Worm (Caenorhabditis elegans) whole organism, L4 larva: ENCODE data around the gene orc-2.

Source experiments
- F37D6.2 ChIP-seq: sonication (generic microtip); optimal IDR thresholded peaks from 2 replicates; lab custom pipeline; 2016; ENCODE audit warnings: mild to moderate bottlenecking, missing genetic modification characterization, missing compliant biosample characterization
- F49E8.2 ChIP-seq: sonication (generic microtip); optimal IDR thresholded peaks from 2 replicates; lab custom pipeline; 2016; ENCODE audit warnings: missing compliant biosample characterization, mild to moderate bottlenecking, missing genetic modification characterization, borderline replicate concordance
- T20F7.1 ChIP-seq: fragments of 200-800 bp; sonication (Bioruptor generic); optimal IDR thresholded peaks from 2 replicates; lab custom pipeline; 2018; ENCODE audit warnings: mild to moderate bottlenecking, missing genetic modification characterization, missing compliant biosample characterization
- T26A8.4 ChIP-seq: fragments of 200-800 bp; sonication (Bioruptor generic); IDR thresholded peaks from 2 replicates; pipeline ENCODE4 v1.3.6; 2022; ENCODE audit warnings: missing genetic modification characterization, missing compliant biosample characterization
- Y5F2A.4 ChIP-seq: fragments of 200-800 bp; sonication (Bioruptor generic); optimal IDR thresholded peaks from 2 replicates; lab custom pipeline; 2018; ENCODE audit warnings: mild to moderate bottlenecking, missing genetic modification characterization, missing compliant biosample characterization
- Y75B8A.6 ChIP-seq: fragments of 200-800 bp; sonication (Bioruptor generic); IDR thresholded peaks from 2 replicates; pipeline ENCODE4 v1.3.6; 2022; ENCODE audit warnings: missing genetic modification reagents, missing genetic modification characterization, missing compliant biosample characterization
- ZK337.2 ChIP-seq: fragments of 200-800 bp; sonication (Bioruptor generic); IDR thresholded peaks from 2 replicates; pipeline ENCODE4 v1.3.6; 2022; ENCODE audit warnings: missing genetic modification reagents, missing genetic modification characterization, missing compliant biosample characterization
- ZK546.5 ChIP-seq, 2 experiments: sonication (generic microtip); optimal IDR thresholded peaks; 2 replicates each; lab custom pipeline; 2017; ENCODE audit warnings: missing biosample characterization in 2 of 2, missing genetic modification characterization in 2 of 2
- aha-1 ChIP-seq: fragments of 150-350 bp; peaks from one replicate; lab custom pipeline; 2014; ENCODE audit warnings: missing biosample characterization, missing genetic modification characterization
- ama-1 ChIP-seq: fragments of 150-350 bp; optimal IDR thresholded peaks from 2 replicates; lab custom pipeline; 2014; ENCODE audit warnings: inconsistent platforms, mixed read lengths
- ceh-20 ChIP-seq: fragments of 200-800 bp; sonication (Bioruptor generic); IDR thresholded peaks from 2 replicates; pipeline ENCODE4 v1.3.6; 2022; ENCODE audit warnings: missing genetic modification reagents, missing genetic modification characterization, missing compliant biosample characterization
- ceh-32 ChIP-seq: sonication (generic microtip); optimal IDR thresholded peaks from 2 replicates; lab custom pipeline; 2016; ENCODE audit warnings: mild to moderate bottlenecking, missing genetic modification characterization, missing compliant biosample characterization; ENCODE audit not compliant: poor library complexity
- ceh-82 ChIP-seq: sonication (generic microtip); optimal IDR thresholded peaks from 2 replicates; lab custom pipeline; 2017; ENCODE audit warnings: missing biosample characterization, missing genetic modification characterization
- ces-1 ChIP-seq: fragments of 150-350 bp; sonication (generic microtip); optimal IDR thresholded peaks from 4 replicates; lab custom pipeline; 2014; ENCODE audit warnings: missing biosample characterization, missing genetic modification reagents, missing genetic modification characterization
- daf-19 ChIP-seq: fragments of 200-800 bp; sonication (Bioruptor generic); conservative IDR thresholded peaks from 2 replicates; pipeline ENCODE4 v1.3.6; 2022; ENCODE audit warnings: missing genetic modification characterization, missing compliant biosample characterization
- dmd-6 ChIP-seq: fragments of 200-800 bp; sonication (Bioruptor generic); IDR thresholded peaks from 2 replicates; pipeline ENCODE4 v1.3.6; 2022; ENCODE audit warnings: missing genetic modification reagents, missing genetic modification characterization, missing compliant biosample characterization
- dmd-9 ChIP-seq: fragments of 200-800 bp; sonication (Bioruptor generic); IDR thresholded peaks from 2 replicates; pipeline ENCODE4 v1.3.6; 2022; ENCODE audit warnings: missing genetic modification reagents, missing genetic modification characterization, missing compliant biosample characterization
- dve-1 ChIP-seq: sonication (generic microtip); optimal IDR thresholded peaks from 2 replicates; lab custom pipeline; 2017; ENCODE audit warnings: antibody characterized with exemption, mild to moderate bottlenecking, missing genetic modification characterization, missing compliant biosample characterization; ENCODE audit not compliant: insufficient read depth
- fkh-10 ChIP-seq: fragments of 150-350 bp; optimal IDR thresholded peaks from 2 replicates; lab custom pipeline; 2014; ENCODE audit warnings: missing biosample characterization, missing genetic modification reagents, missing genetic modification characterization
- gei-8 ChIP-seq: fragments of 200-800 bp; sonication (Bioruptor generic); optimal IDR thresholded peaks from 2 replicates; lab custom pipeline; 2018; ENCODE audit warnings: mild to moderate bottlenecking, missing genetic modification characterization, missing compliant biosample characterization
- hif-1 ChIP-seq, 2 experiments: sonication (generic microtip); optimal IDR thresholded peaks; 2 replicates each; lab custom pipeline; 2016 to 2017; ENCODE audit warnings: missing compliant biosample characterization in 2 of 2, missing genetic modification characterization in 2 of 2, missing genetic modification reagents in 2 of 2, missing genotype in 2 of 2, mild to moderate bottlenecking in 1 of 2
- hlh-11 ChIP-seq: fragments of 200-800 bp; sonication (Bioruptor generic); optimal IDR thresholded peaks from 2 replicates; lab custom pipeline; 2018; ENCODE audit warnings: mild to moderate bottlenecking, missing genetic modification characterization, missing compliant biosample characterization
- hlh-30 ChIP-seq: sonication (generic microtip); optimal IDR thresholded peaks from 2 replicates; lab custom pipeline; 2017; ENCODE audit warnings: antibody characterized with exemption, mild to moderate bottlenecking, missing genetic modification characterization, missing compliant biosample characterization; ENCODE audit not compliant: insufficient read depth
- hmg-1.1 ChIP-seq: fragments of 200-800 bp; sonication (Bioruptor generic); IDR thresholded peaks from 2 replicates; pipeline ENCODE4 v1.3.6; 2022; ENCODE audit warnings: missing genetic modification reagents, missing genetic modification characterization, missing compliant biosample characterization
- lim-7 ChIP-seq: fragments of 200-800 bp; sonication (Bioruptor generic); IDR thresholded peaks from 2 replicates; pipeline ENCODE4 v1.3.6; 2022; ENCODE audit warnings: missing genetic modification characterization, missing compliant biosample characterization
- lin-38 ChIP-seq: fragments of 200-800 bp; sonication (Bioruptor generic); IDR thresholded peaks from 2 replicates; pipeline ENCODE4 v1.3.6; 2022; ENCODE audit warnings: missing genetic modification reagents, missing genetic modification characterization, missing compliant biosample characterization
- lin-39 ChIP-seq: fragments of 150-350 bp; optimal IDR thresholded peaks from 2 replicates; lab custom pipeline; 2014; ENCODE audit warnings: missing biosample characterization, missing genetic modification reagents, missing genetic modification characterization
- mdt-29 ChIP-seq: fragments of 200-800 bp; sonication (Bioruptor generic); IDR thresholded peaks from 2 replicates; pipeline ENCODE4 v1.3.6; 2022; ENCODE audit warnings: missing genetic modification reagents, missing genetic modification characterization, missing compliant biosample characterization
- nhr-102 ChIP-seq: sonication (generic microtip); optimal IDR thresholded peaks from 2 replicates; lab custom pipeline; 2016; ENCODE audit warnings: mild to moderate bottlenecking, missing genetic modification characterization, moderate library complexity, missing compliant biosample characterization
- nhr-11 ChIP-seq: fragments of 150-350 bp; optimal IDR thresholded peaks from 2 replicates; lab custom pipeline; 2014; ENCODE audit warnings: missing biosample characterization, missing genetic modification characterization
- nhr-111 ChIP-seq: fragments of 200-800 bp; sonication (Bioruptor generic); optimal IDR thresholded peaks from 2 replicates; lab custom pipeline; 2018; ENCODE audit warnings: mild to moderate bottlenecking, missing genetic modification characterization, missing compliant biosample characterization
- nhr-237 ChIP-seq: sonication (generic microtip); optimal IDR thresholded peaks from 2 replicates; lab custom pipeline; 2017; ENCODE audit warnings: missing biosample characterization, missing genetic modification characterization
- nhr-25 ChIP-seq: sonication (generic microtip); optimal IDR thresholded peaks from 2 replicates; lab custom pipeline; 2017; ENCODE audit warnings: missing genetic modification characterization, mild to moderate bottlenecking, missing compliant biosample characterization, antibody characterized with exemption, moderate library complexity, borderline replicate concordance; ENCODE audit not compliant: insufficient read depth
- nhr-28 ChIP-seq: fragments of 150-350 bp; optimal IDR thresholded peaks from 2 replicates; lab custom pipeline; 2014; ENCODE audit warnings: missing biosample characterization, missing genetic modification characterization
- nhr-76 ChIP-seq: fragments of 150-350 bp; optimal IDR thresholded peaks from 2 replicates; lab custom pipeline; 2014; ENCODE audit warnings: missing biosample characterization, missing genetic modification characterization
- nhr-77 ChIP-seq: fragments of 150-350 bp; optimal IDR thresholded peaks from 2 replicates; lab custom pipeline; 2014; ENCODE audit warnings: missing biosample characterization, missing genetic modification characterization
- pqm-1 ChIP-seq: sonication (generic microtip); optimal IDR thresholded peaks from 2 replicates; lab custom pipeline; 2017; ENCODE audit warnings: missing biosample characterization, missing genetic modification characterization
- sdz-12 ChIP-seq: fragments of 200-800 bp; sonication (Bioruptor generic); optimal IDR thresholded peaks from 2 replicates; lab custom pipeline; 2018; ENCODE audit warnings: mild to moderate bottlenecking, missing genetic modification characterization, missing compliant biosample characterization
- set-16 ChIP-seq: fragments of 200-800 bp; sonication (Bioruptor generic); IDR thresholded peaks from 2 replicates; pipeline ENCODE4 v1.3.6; 2022; ENCODE audit warnings: missing genetic modification reagents, missing genetic modification characterization, missing compliant biosample characterization
- snpc-4 ChIP-seq: fragments of 150-350 bp; optimal IDR thresholded peaks from 2 replicates; lab custom pipeline; 2014; ENCODE audit warnings: missing biosample characterization, missing genetic modification characterization
- spr-1 ChIP-seq: sonication (generic microtip); optimal IDR thresholded peaks from 2 replicates; lab custom pipeline; 2016; ENCODE audit warnings: mild to moderate bottlenecking, missing genetic modification characterization, missing compliant biosample characterization
- unc-39 ChIP-seq: sonication (generic microtip); optimal IDR thresholded peaks from 2 replicates; lab custom pipeline; 2017; ENCODE audit warnings: missing biosample characterization, missing genetic modification characterization
- zag-1 ChIP-seq: fragments of 150-350 bp; optimal IDR thresholded peaks from 2 replicates; lab custom pipeline; 2014; ENCODE audit warnings: missing biosample characterization, missing genetic modification characterization
- zfp-3 ChIP-seq: fragments of 200-800 bp; sonication (Bioruptor generic); conservative IDR thresholded peaks from 2 replicates; pipeline ENCODE4 v1.3.6; 2022; ENCODE audit warnings: missing genetic modification reagents, missing genetic modification characterization, missing compliant biosample characterization

The orc-2 gene

DNA sequence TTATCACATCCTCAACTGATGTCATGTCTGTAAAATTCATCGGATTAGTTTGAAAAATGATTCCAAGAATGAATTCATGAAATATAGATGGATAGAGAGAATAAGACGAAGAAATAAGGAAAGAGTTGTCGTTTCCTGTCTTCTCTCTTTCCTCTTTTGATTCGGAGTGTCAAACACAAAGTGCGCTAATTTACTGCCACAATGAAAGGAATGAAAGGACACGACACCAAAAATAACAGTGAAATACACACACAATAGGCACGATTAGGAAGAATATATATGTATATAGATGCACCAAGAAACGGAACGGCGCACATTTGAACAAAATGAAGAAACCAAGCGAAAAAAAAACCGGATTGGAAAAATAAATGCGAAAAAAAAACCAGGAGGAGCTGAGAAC, 44.6 kb upstream of the orc-2 start, which contains the start of gene VM106R.1:
VM106R.1 (minus strand) TSS at position 101 of the 400 bp plus-strand sequence.
- no peak for TF ChIP-seq hif-1 (tag; optimal IDR thresholded peaks at IDR 0.05; lab: Kevin White, UChicago)
- no peak for TF ChIP-seq ZK546.5 (tag; optimal IDR thresholded peaks at IDR 0.05; lab: Kevin White, UChicago)
- TF ChIP-seq spr-1 (tag; lab: Kevin White, UChicago): no peak
- TF ChIP-seq zfp-3 (GFP tag; lab: Robert Waterston, UW): no peak
- no peak for TF ChIP-seq lim-7 (GFP tag; lab: Robert Waterston, UW)
- no peak for TF ChIP-seq dmd-9 (GFP tag; lab: Robert Waterston, UW)
- no peak for TF ChIP-seq nhr-76 (tag; lab: Kevin White, UChicago)
- TF ChIP-seq Y5F2A.4 (GFP tag; lab: Kevin White, UChicago): no peak
- TF ChIP-seq snpc-4: no peak
- TF ChIP-seq T26A8.4 (GFP tag; lab: Robert Waterston, UW): no peak
- TF ChIP-seq hlh-11 (tag; lab: Kevin White, UChicago): no peak
- TF ChIP-seq, all 104 proteins: peak for 0

DNA sequence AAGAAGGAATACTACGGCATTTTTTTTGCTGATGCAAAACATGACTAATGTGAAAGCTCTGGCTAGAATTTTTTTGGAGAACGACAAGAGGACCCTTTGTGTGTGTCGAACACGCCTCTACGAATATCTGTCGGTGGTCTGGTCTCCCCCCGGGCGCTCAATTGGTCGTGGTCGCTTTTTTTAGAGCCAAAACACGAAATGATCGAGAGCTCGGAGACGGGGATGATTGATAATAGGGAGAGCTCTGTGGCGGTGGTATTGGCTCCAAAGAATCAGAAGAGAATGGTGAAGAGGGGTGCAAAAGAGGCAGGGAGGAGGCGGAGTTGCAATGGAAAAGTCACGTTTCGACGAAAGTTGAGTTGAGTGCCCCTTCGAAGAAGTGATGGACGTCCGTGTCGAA, 44.2 kb upstream of the orc-2 start:
- no peak for TF ChIP-seq F49E8.2 (tag; lab: Kevin White, UChicago)
- TF ChIP-seq set-16 (GFP tag; lab: Robert Waterston, UW): 0 out of 2 replicates have a peak, but pooled peaks have one; percentile 14
- no peak for TF ChIP-seq F37D6.2 (tag; lab: Kevin White, UChicago)
- 0 out of 2 replicates have a peak, but pooled peaks have one; percentile 21 for TF ChIP-seq hmg-1.1
- TF ChIP-seq nhr-111 (GFP tag; lab: Kevin White, UChicago): no peak

DNA sequence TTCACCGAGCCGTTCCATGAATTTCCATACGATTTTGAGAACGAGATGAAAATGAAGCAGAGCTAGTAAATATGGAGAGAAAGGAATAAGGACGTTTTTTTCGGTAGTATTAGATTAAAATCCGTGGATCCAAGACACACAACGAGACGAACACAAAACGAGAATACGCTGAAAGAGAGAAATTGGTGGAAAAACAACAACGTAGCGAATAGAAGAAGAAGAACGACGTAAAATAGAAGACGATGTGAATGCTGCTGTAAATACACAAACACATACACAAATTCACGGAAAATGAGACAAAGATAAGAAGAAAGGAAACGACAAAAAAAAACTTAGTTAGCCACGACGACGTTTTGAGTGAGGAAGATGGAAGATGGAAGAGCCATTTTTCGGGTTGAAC, 39.0 kb upstream of the orc-2 start:
- TF ChIP-seq aha-1 (tag; lab: Kevin White, UChicago) (peak; percentile 90), ZK337.2 (GFP tag; lab: Robert Waterston, UW) (no peak)

DNA sequence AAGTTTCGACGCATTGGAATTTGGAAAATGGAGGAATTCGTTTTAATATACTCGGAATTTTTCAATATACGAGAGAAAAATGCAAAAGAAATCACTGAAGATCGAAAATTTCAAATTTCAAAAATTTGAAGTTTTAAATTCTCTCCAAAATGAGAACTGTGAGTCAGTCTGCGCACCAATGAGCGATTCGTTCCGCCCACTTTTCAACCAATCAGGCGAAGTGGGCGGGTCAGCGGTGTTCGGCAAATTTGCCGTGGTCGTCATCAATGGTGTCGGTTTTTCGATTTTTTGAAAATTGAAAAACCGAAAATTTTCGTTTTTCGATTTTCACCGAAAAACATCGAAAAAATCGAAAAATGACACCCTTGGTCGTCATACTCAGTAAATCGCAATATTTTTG, 35.2 kb upstream of the orc-2 start:
- no peak for TF ChIP-seq ceh-82 (tag; lab: Kevin White, UChicago)
- TF ChIP-seq ZK546.5 (tag; optimal IDR thresholded peaks at IDR 0.05; lab: Kevin White, UChicago): no peak
- no peak for TF ChIP-seq hlh-30 (tag; lab: Kevin White, UChicago)
- TF ChIP-seq zfp-3 (GFP tag; lab: Robert Waterston, UW): no peak
- no peak for TF ChIP-seq gei-8 (GFP tag; lab: Kevin White, UChicago)
- no peak for TF ChIP-seq fkh-10 (GFP tag; lab: Kevin White, UChicago)
- no peak for TF ChIP-seq ceh-20 (GFP tag; lab: Robert Waterston, UW)
- no peak for TF ChIP-seq nhr-102 (tag; lab: Kevin White, UChicago)
- TF ChIP-seq daf-19 (GFP tag; lab: Robert Waterston, UW): no peak
- no peak for TF ChIP-seq dmd-6 (GFP tag; lab: Robert Waterston, UW)
- no peak for TF ChIP-seq unc-39 (tag; lab: Kevin White, UChicago)

DNA sequence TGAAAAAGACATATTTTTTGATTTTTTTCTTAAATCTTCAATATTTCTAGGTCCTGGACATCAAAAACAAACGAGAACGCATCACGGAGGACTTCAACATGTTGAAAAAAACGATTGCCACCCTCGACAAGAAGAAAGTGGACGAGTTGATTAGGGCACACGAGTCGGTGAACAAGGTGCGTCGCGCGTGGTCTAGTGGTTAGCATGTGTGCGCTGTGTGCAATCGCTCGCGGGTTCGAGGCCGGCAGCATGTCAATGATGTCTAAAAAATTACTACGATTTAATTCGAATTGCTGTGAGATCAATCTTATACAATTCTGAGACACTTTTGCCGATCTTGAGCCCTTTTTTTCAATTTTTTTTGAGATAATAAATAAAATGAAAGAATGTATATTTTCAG, 33.7 kb upstream of the orc-2 start:
- TF ChIP-seq lin-39 (tag; lab: Kevin White, UChicago): no peak
- peak; percentile 72 for TF ChIP-seq dmd-6 (GFP tag; lab: Robert Waterston, UW)
- peak; percentile 78 for TF ChIP-seq dve-1 (tag; lab: Kevin White, UChicago)
- TF ChIP-seq nhr-28 (tag; lab: Kevin White, UChicago): peak; percentile 59
- peak; percentile 59 for TF ChIP-seq nhr-11
- TF ChIP-seq Y75B8A.6: 0 out of 2 replicates have a peak, but pooled peaks have one; percentile 60
- peak; percentile 85 for TF ChIP-seq lin-38 (GFP tag; lab: Robert Waterston, UW)
- peak; percentile 57 for TF ChIP-seq ceh-32 (tag; lab: Kevin White, UChicago)
- TF ChIP-seq nhr-25 (tag; lab: Kevin White, UChicago): peak; percentile 62
- TF ChIP-seq T20F7.1 (GFP tag; lab: Kevin White, UChicago): peak; percentile 74
- TF ChIP-seq nhr-237: no peak
- peak; percentile 6 for TF ChIP-seq pqm-1 (tag; lab: Kevin White, UChicago)
- TF ChIP-seq nhr-77 (tag; lab: Kevin White, UChicago): peak; percentile 34
- TF ChIP-seq zag-1 (tag; lab: Kevin White, UChicago): no peak
- peak; percentile 43 for TF ChIP-seq ces-1 (GFP tag; lab: Kevin White, UChicago)
- TF ChIP-seq ama-1 (lab: Kevin White, UChicago): peak; percentile 22
- TF ChIP-seq sdz-12 (GFP tag; lab: Kevin White, UChicago): peak; percentile 75
- TF ChIP-seq mdt-29: peak; percentile 65
- TF ChIP-seq nhr-111 (GFP tag; lab: Kevin White, UChicago): peak; percentile 73
